Fruit fly (Drosophila melanogaster) whole organism, embryonic: Measurements from ENCODE around the gene dmrt93B.

Experiments used
- Bgb ChIP-seq: fragments of 200-800 bp; sonication (Bioruptor generic); IDR thresholded peaks from 2 replicates; pipeline ENCODE4 v1.3.6; 2022; ENCODE audit warnings: missing biosample characterization, missing genetic modification characterization; ENCODE audit not compliant: partially characterized antibody
- C15 ChIP-seq: fragments of 200-800 bp; sonication (Bioruptor generic); IDR thresholded peaks from 3 replicates; pipeline ENCODE4 v1.3.6; 2022; ENCODE audit warnings: missing biosample characterization, missing genetic modification characterization
- CG10366 ChIP-seq: fragments of 200-800 bp; sonication (Bioruptor generic); IDR thresholded peaks from 2 replicates; pipeline ENCODE4 v1.3.6; 2022; ENCODE audit warnings: missing biosample characterization, missing genetic modification characterization
- CG10959 ChIP-seq: fragments of 200-800 bp; sonication (Bioruptor generic); IDR thresholded peaks from 2 replicates; pipeline ENCODE4 v1.3.6; 2022; ENCODE audit warnings: missing biosample characterization, missing genetic modification characterization
- CG11504 ChIP-seq: fragments of 200-800 bp; sonication (Bioruptor generic); optimal IDR thresholded peaks from 3 replicates; lab custom pipeline; 2019; ENCODE audit warnings: missing biosample characterization, mild to moderate bottlenecking, missing genetic modification characterization, moderate library complexity
- CG12071 ChIP-seq: fragments of 200-800 bp; sonication (Bioruptor generic); optimal IDR thresholded peaks from 3 replicates; lab custom pipeline; 2018; ENCODE audit warnings: missing biosample characterization, mild to moderate bottlenecking, missing genetic modification characterization
- CG1233 ChIP-seq: fragments of 200-800 bp; sonication (Bioruptor generic); optimal IDR thresholded peaks from 4 replicates; lab custom pipeline; 2018; ENCODE audit warnings: missing biosample characterization, mild to moderate bottlenecking, missing genetic modification characterization
- CG12769 ChIP-seq: fragments of 200-800 bp; sonication (Bioruptor generic); optimal IDR thresholded peaks from 2 replicates; lab custom pipeline; 2019; ENCODE audit warnings: missing biosample characterization, mild to moderate bottlenecking, missing genetic modification characterization, moderate library complexity
- CG14014 ChIP-seq: fragments of 200-800 bp; sonication (Bioruptor generic); IDR thresholded peaks from 2 replicates; pipeline ENCODE4 v1.3.6; 2022; ENCODE audit warnings: missing biosample characterization, missing genetic modification characterization
- CG15514 ChIP-seq: fragments of 200-800 bp; sonication (Bioruptor generic); optimal IDR thresholded peaks from 3 replicates; lab custom pipeline; 2017; ENCODE audit warnings: missing biosample characterization, missing genetic modification characterization, mild to moderate bottlenecking, moderate library complexity, missing genetic modification reagents
- CG17802 ChIP-seq: fragments of 200-800 bp; sonication (Bioruptor generic); optimal IDR thresholded peaks from 2 replicates; lab custom pipeline; 2018; ENCODE audit warnings: missing biosample characterization, mild to moderate bottlenecking, missing genetic modification characterization, moderate library complexity
- CG17912 ChIP-seq: fragments of 200-800 bp; sonication (Bioruptor generic); optimal IDR thresholded peaks from 2 replicates; lab custom pipeline; 2018; ENCODE audit warnings: missing biosample characterization, mild to moderate bottlenecking, missing genetic modification characterization
- CG2202 ChIP-seq: fragments of 200-800 bp; sonication (Bioruptor generic); optimal IDR thresholded peaks from 2 replicates; lab custom pipeline; 2018; ENCODE audit warnings: missing biosample characterization, mild to moderate bottlenecking, missing genetic modification characterization
- CG2875 ChIP-seq: fragments of 200-800 bp; sonication (Bioruptor generic); optimal IDR thresholded peaks from 2 replicates; lab custom pipeline; 2017; ENCODE audit warnings: missing biosample characterization, mild to moderate bottlenecking, missing genetic modification characterization, missing genetic modification reagents
- CG2889 ChIP-seq: fragments of 200-800 bp; sonication (Bioruptor generic); IDR thresholded peaks from 3 replicates; pipeline ENCODE4 v1.3.6; 2022; ENCODE audit warnings: missing biosample characterization, missing genetic modification characterization
- CG32772 ChIP-seq: fragments of 200-800 bp; sonication (Bioruptor generic); IDR thresholded peaks from 2 replicates; pipeline ENCODE4 v1.3.6; 2022; ENCODE audit warnings: missing biosample characterization, missing genetic modification characterization
- CG4328 ChIP-seq: fragments of 200-800 bp; sonication (Bioruptor generic); optimal IDR thresholded peaks from 3 replicates; lab custom pipeline; 2017; ENCODE audit warnings: missing biosample characterization, missing genetic modification reagents, missing genetic modification characterization
- CG4854 ChIP-seq: fragments of 200-800 bp; sonication (Bioruptor generic); optimal IDR thresholded peaks from 2 replicates; lab custom pipeline; 2016; ENCODE audit warnings: missing biosample characterization, missing genetic modification characterization, inconsistent platforms
- CG5953 ChIP-seq: fragments of 200-800 bp; sonication (Bioruptor generic); IDR thresholded peaks from 2 replicates; pipeline ENCODE4 v1.3.6; 2022; ENCODE audit warnings: missing biosample characterization, missing genetic modification characterization
- CG6813 ChIP-seq: fragments of 200-800 bp; sonication (Bioruptor generic); optimal IDR thresholded peaks from 2 replicates; lab custom pipeline; 2017; ENCODE audit warnings: missing biosample characterization, missing genetic modification characterization, mild to moderate bottlenecking, moderate library complexity, missing genetic modification reagents
- CG7987 ChIP-seq: fragments of 200-800 bp; sonication (Bioruptor generic); optimal IDR thresholded peaks from 2 replicates; lab custom pipeline; 2018; ENCODE audit warnings: missing biosample characterization, mild to moderate bottlenecking, missing genetic modification characterization, moderate library complexity
- CG8281 ChIP-seq: fragments of 200-800 bp; sonication (Bioruptor generic); optimal IDR thresholded peaks from 2 replicates; lab custom pipeline; 2018; ENCODE audit warnings: missing biosample characterization, mild to moderate bottlenecking, missing genetic modification characterization, moderate library complexity
- CHES-1-like ChIP-seq: fragments of 200-800 bp; sonication (Bioruptor generic); optimal IDR thresholded peaks from 2 replicates; lab custom pipeline; 2016; ENCODE audit warnings: missing biosample characterization, missing genetic modification characterization
- Kr ChIP-seq: fragments of 200-800 bp; sonication (Bioruptor generic); optimal IDR thresholded peaks from 2 replicates; lab custom pipeline; 2017; ENCODE audit warnings: missing biosample characterization, mild to moderate bottlenecking, missing genetic modification characterization
- MBD-R2 ChIP-seq: fragments of 200-800 bp; sonication (Bioruptor generic); IDR thresholded peaks from 2 replicates; pipeline ENCODE4 v1.3.6; 2022; ENCODE audit warnings: missing biosample characterization, missing genetic modification characterization
- MESR4 ChIP-seq: fragments of 200-800 bp; sonication (Bioruptor generic); optimal IDR thresholded peaks from 2 replicates; lab custom pipeline; 2018; ENCODE audit warnings: missing biosample characterization, mild to moderate bottlenecking, missing genetic modification characterization, moderate library complexity
- NC2α ChIP-seq: fragments of 200-800 bp; sonication (Bioruptor generic); optimal IDR thresholded peaks from 2 replicates; lab custom pipeline; 2016; ENCODE audit warnings: missing biosample characterization, missing genetic modification characterization
- Oaz ChIP-seq: fragments of 200-800 bp; sonication (Bioruptor generic); IDR thresholded peaks from 2 replicates; pipeline ENCODE4 v1.3.6; 2022; ENCODE audit warnings: missing biosample characterization, missing genetic modification characterization
- PHDP ChIP-seq: fragments of 200-800 bp; sonication (Bioruptor generic); optimal IDR thresholded peaks from 3 replicates; lab custom pipeline; 2018; ENCODE audit warnings: missing biosample characterization, mild to moderate bottlenecking, missing genetic modification characterization, moderate library complexity
- Ravus ChIP-seq: fragments of 200-800 bp; sonication (Bioruptor generic); IDR thresholded peaks from 2 replicates; pipeline ENCODE4 v1.3.6; 2022; ENCODE audit warnings: missing biosample characterization, missing genetic modification characterization
- Stat92E ChIP-seq, 3 experiments: fragments of >200 bp in 2 of 3; fragments of 200-800 bp in 1 of 3; sonication (Bioruptor generic) in 1 of 3; optimal IDR thresholded peaks; 2 replicates each; lab custom pipeline; 2017 to 2019; ENCODE audit warnings: missing biosample characterization in 3 of 3, missing genetic modification characterization in 3 of 3, mild to moderate bottlenecking in 1 of 3, moderate library complexity in 1 of 3
- Taf1 ChIP-seq: fragments of 200-800 bp; sonication (Bioruptor generic); IDR thresholded peaks from 2 replicates; pipeline ENCODE4 v1.3.6; 2022; ENCODE audit warnings: missing biosample characterization, missing genetic modification characterization
- al ChIP-seq: fragments of 200-800 bp; sonication (Bioruptor generic); IDR thresholded peaks from 2 replicates; pipeline ENCODE4 v1.3.6; 2022; ENCODE audit warnings: missing biosample characterization, missing genetic modification characterization
- ap ChIP-seq: fragments of 200-800 bp; sonication (Bioruptor generic); IDR thresholded peaks from 2 replicates; pipeline ENCODE4 v1.3.6; 2022; ENCODE audit warnings: missing biosample characterization, missing genetic modification characterization
- ara ChIP-seq: fragments of 200-800 bp; sonication (Bioruptor generic); IDR thresholded peaks from 2 replicates; pipeline ENCODE4 v1.3.6; 2022; ENCODE audit warnings: missing biosample characterization, missing genetic modification characterization
- ash1 ChIP-seq: fragments of 200-800 bp; sonication (Bioruptor generic); optimal IDR thresholded peaks from 2 replicates; lab custom pipeline; 2018; ENCODE audit warnings: missing biosample characterization, mild to moderate bottlenecking, missing genetic modification characterization
- crc ChIP-seq: fragments of 200-800 bp; sonication (Bioruptor generic); optimal IDR thresholded peaks from 2 replicates; lab custom pipeline; 2016; ENCODE audit warnings: missing biosample characterization, missing genetic modification characterization
- dan ChIP-seq: fragments of 200-800 bp; sonication (Bioruptor generic); IDR thresholded peaks from 2 replicates; pipeline ENCODE4 v1.3.6; 2022; ENCODE audit warnings: missing biosample characterization, missing genetic modification characterization
- en ChIP-seq: fragments of 200-800 bp; sonication (Bioruptor generic); optimal IDR thresholded peaks from 2 replicates; lab custom pipeline; 2016; ENCODE audit warnings: missing biosample characterization, missing genetic modification characterization
- fd102C ChIP-seq: fragments of 200-800 bp; sonication (Bioruptor generic); optimal IDR thresholded peaks from 2 replicates; lab custom pipeline; 2018; ENCODE audit warnings: missing biosample characterization, mild to moderate bottlenecking, missing genetic modification characterization, moderate library complexity
- fru ChIP-seq: fragments of >200 bp; optimal IDR thresholded peaks from 2 replicates; lab custom pipeline; 2017
- gcm ChIP-seq: fragments of 200-800 bp; sonication (Bioruptor generic); optimal IDR thresholded peaks from 2 replicates; lab custom pipeline; 2019; ENCODE audit warnings: missing biosample characterization, mild to moderate bottlenecking, missing genetic modification characterization, moderate library complexity
- ind ChIP-seq: fragments of 200-800 bp; sonication (Bioruptor generic); optimal IDR thresholded peaks from 3 replicates; lab custom pipeline; 2016; ENCODE audit warnings: missing biosample characterization, missing genetic modification characterization
- lov ChIP-seq, 2 experiments: fragments of 200-800 bp in 1 of 2; fragments of >200 bp in 1 of 2; sonication (Bioruptor generic) in 1 of 2; IDR thresholded peaks in 1 of 2; optimal IDR thresholded peaks in 1 of 2; 2 replicates in 1 of 2; 3 replicates in 1 of 2; pipeline versions ENCODE4 v1.3.6 to Lab custom; 2017 to 2022; ENCODE audit warnings: missing biosample characterization in 1 of 2, missing genetic modification characterization in 1 of 2
- p53 ChIP-seq: fragments of 200-800 bp; sonication (Bioruptor generic); optimal IDR thresholded peaks from 2 replicates; lab custom pipeline; 2016; ENCODE audit warnings: missing biosample characterization, missing genetic modification characterization
- pita ChIP-seq: fragments of 200-800 bp; sonication (Bioruptor generic); optimal IDR thresholded peaks from 2 replicates; lab custom pipeline; 2017; ENCODE audit warnings: missing biosample characterization, mild to moderate bottlenecking, missing genetic modification characterization
- scrt ChIP-seq: fragments of 200-800 bp; sonication (Bioruptor generic); optimal IDR thresholded peaks from 2 replicates; lab custom pipeline; 2018; ENCODE audit warnings: missing biosample characterization, mild to moderate bottlenecking, missing genetic modification characterization, moderate library complexity
- sna ChIP-seq: fragments of 200-800 bp; sonication (Bioruptor generic); IDR thresholded peaks from 2 replicates; pipeline ENCODE4 v1.3.6; 2022; ENCODE audit warnings: missing biosample characterization, missing genetic modification characterization; ENCODE audit not compliant: partially characterized antibody
- tap ChIP-seq: fragments of 200-800 bp; optimal IDR thresholded peaks from 3 replicates; lab custom pipeline; 2019; ENCODE audit warnings: missing biosample characterization, mild to moderate bottlenecking, missing genetic modification characterization, moderate library complexity
- wdn ChIP-seq: fragments of 200-800 bp; sonication (Bioruptor generic); IDR thresholded peaks from 2 replicates; pipeline ENCODE4 v1.3.6; 2022; ENCODE audit warnings: missing biosample characterization, missing genetic modification characterization

The dmrt93B gene

DNA sequence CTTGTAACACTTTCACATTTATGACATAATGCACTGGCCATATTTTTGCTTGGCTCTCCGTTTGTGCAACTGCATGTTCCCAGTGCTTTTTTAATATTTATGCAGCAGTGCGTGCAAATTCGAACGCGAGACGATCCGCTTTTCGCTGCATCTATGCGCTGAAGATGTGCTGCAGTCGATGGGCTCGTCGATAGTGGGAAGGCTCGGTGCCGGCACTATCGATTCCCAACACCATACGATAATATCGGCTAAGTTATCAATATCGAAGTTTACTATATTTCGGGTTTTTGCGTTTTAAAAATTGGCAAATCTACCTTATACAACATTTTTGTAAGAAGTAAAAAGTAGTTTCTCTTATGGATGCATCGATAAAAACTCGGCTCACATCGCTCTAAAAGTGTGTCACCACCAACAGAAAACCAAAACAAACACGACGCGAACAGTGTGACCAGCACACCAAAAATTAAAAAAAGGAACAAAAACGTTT lies 23.9 kb downstream of the dmrt93B start, which contains the start of gene RhoGAP93B (continued):
- TF ChIP-seq CG14014 (GFP tag; lab: Robert Waterston, UW): peak; percentile 94
- TF ChIP-seq C15 (GFP tag; lab: Robert Waterston, UW): peak; percentile 85
- TF ChIP-seq CG15514: peak; percentile 90
- TF ChIP-seq CG7987 (GFP tag; lab: Kevin White, UChicago): peak; percentile 68
- TF ChIP-seq ind (GFP tag; lab: Kevin White, UChicago): peak; percentile 83
- peak; percentile 43 for TF ChIP-seq CG17912 (GFP tag; lab: Kevin White, UChicago)
- peak; percentile 87 for TF ChIP-seq Oaz
- TF ChIP-seq CG10366 (GFP tag; lab: Robert Waterston, UW): peak; percentile 84
- TF ChIP-seq MBD-R2 (GFP tag; lab: Robert Waterston, UW): peak; percentile 96
- no peak for TF ChIP-seq fru (lab: Kevin White, UChicago)
- no peak for TF ChIP-seq CG12769
- TF ChIP-seq CG32772 (GFP tag; lab: Robert Waterston, UW): peak; percentile 86
- no peak for TF ChIP-seq scrt (GFP tag; lab: Kevin White, UChicago)
- TF ChIP-seq al: peak; percentile 91
- peak; percentile 87 for TF ChIP-seq ara
- TF ChIP-seq CG6813 (GFP tag; lab: Kevin White, UChicago): peak; percentile 14
- TF ChIP-seq Kr: no peak
- TF ChIP-seq CG8281 (tag; lab: Kevin White, UChicago): peak; percentile 26
- TF ChIP-seq dan: peak; percentile 58
- TF ChIP-seq pita (GFP tag; lab: Kevin White, UChicago): no peak
- peak; percentile 69 for TF ChIP-seq NC2α
- TF ChIP-seq lov (optimal IDR thresholded peaks at IDR 0.05; lab: Kevin White, UChicago): no peak
- TF ChIP-seq lov (GFP tag; IDR thresholded peaks at IDR 0.05; lab: Robert Waterston, UW): peak; percentile 78; the same call in 1 of the 3 replicates
- peak; percentile 76 for TF ChIP-seq ap (GFP tag; lab: Robert Waterston, UW)
- TF ChIP-seq CG10959: peak; percentile 92
- peak; percentile 81 for TF ChIP-seq Ravus (GFP tag; lab: Robert Waterston, UW)
- TF ChIP-seq CHES-1-like: peak; percentile 95
- no peak for TF ChIP-seq tap
- peak; percentile 84 for TF ChIP-seq CG5953 (GFP tag; lab: Robert Waterston, UW)
- TF ChIP-seq fd102C (GFP tag; lab: Kevin White, UChicago): peak; percentile 48
- TF ChIP-seq p53: peak; percentile 56
- peak; percentile 100 for TF ChIP-seq sna (GFP tag; lab: Robert Waterston, UW)
- peak; percentile 49 for TF ChIP-seq CG17802 (tag; lab: Kevin White, UChicago)
- peak; percentile 60 for TF ChIP-seq gcm (GFP tag; lab: Kevin White, UChicago)
- TF ChIP-seq MESR4: peak; percentile 69
- peak; percentile 72 for TF ChIP-seq CG4854 (GFP tag; lab: Kevin White, UChicago)
- TF ChIP-seq CG1233 (GFP tag; lab: Kevin White, UChicago): peak; percentile 69
- peak; percentile 65 for TF ChIP-seq CG2202 (tag; lab: Kevin White, UChicago)
- TF ChIP-seq Bgb: peak; percentile 100
- peak; percentile 74 for TF ChIP-seq crc (GFP tag; lab: Kevin White, UChicago)
- TF ChIP-seq Taf1 (GFP tag; lab: Robert Waterston, UW): peak; percentile 80
- no peak for TF ChIP-seq ash1 (GFP tag; lab: Kevin White, UChicago)
- TF ChIP-seq wdn (GFP tag; lab: Robert Waterston, UW): peak; percentile 61
- peak; percentile 55 for TF ChIP-seq en (GFP tag; lab: Kevin White, UChicago)
- peak; percentile 81 for TF ChIP-seq CG11504 (tag; lab: Kevin White, UChicago)
- TF ChIP-seq CG2889 (GFP tag; lab: Robert Waterston, UW): peak; percentile 74; the same call in 2 of the 3 replicates
- no peak for TF ChIP-seq CG12071 (GFP tag; lab: Kevin White, UChicago)
- peak; percentile 41 for TF ChIP-seq CG2875 (GFP tag; lab: Kevin White, UChicago)
- peak; percentile 84 for TF ChIP-seq PHDP
- TF ChIP-seq Stat92E (GFP tag; optimal IDR thresholded peaks at IDR 0.05; lab: Kevin White, UChicago): peak in 1 of 3 experiments; percentile 54
- peak; percentile 71 for TF ChIP-seq CG4328
